Worm (Caenorhabditis elegans) whole organism, early embryonic: Measurements from ENCODE around the gene Y56A3A.7.

Experiments
- B0310.2 ChIP-seq: sonication (generic microtip); optimal IDR thresholded peaks from 2 replicates; lab custom pipeline; 2016; ENCODE audit warnings: mild to moderate bottlenecking, missing genetic modification characterization, missing compliant biosample characterization
- F13C5.2 ChIP-seq: sonication (generic microtip); optimal IDR thresholded peaks from 2 replicates; lab custom pipeline; 2017; ENCODE audit warnings: mild to moderate bottlenecking, missing genetic modification characterization, inconsistent platforms, missing compliant biosample characterization
- aly-1 ChIP-seq: sonication (generic microtip); optimal IDR thresholded peaks from 2 replicates; lab custom pipeline; 2016; ENCODE audit warnings: missing genetic modification characterization, missing compliant biosample characterization
- ama-1 ChIP-seq: fragments of 150-350 bp; optimal IDR thresholded peaks from 2 replicates; lab custom pipeline; 2014
- ceh-13 ChIP-seq: fragments of 200-800 bp; sonication (Bioruptor generic); optimal IDR thresholded peaks from 2 replicates; lab custom pipeline; 2018; ENCODE audit warnings: mild to moderate bottlenecking, missing genetic modification characterization, missing compliant biosample characterization
- ceh-36 ChIP-seq: sonication (generic microtip); optimal IDR thresholded peaks from 2 replicates; lab custom pipeline; 2016; ENCODE audit warnings: missing genetic modification characterization, inconsistent platforms, missing compliant biosample characterization
- ets-7 ChIP-seq: sonication (generic microtip); optimal IDR thresholded peaks from 2 replicates; lab custom pipeline; 2016; ENCODE audit warnings: missing genotype, missing genetic modification characterization, missing compliant biosample characterization
- flt-1 ChIP-seq: fragments of 200-800 bp; sonication (Bioruptor generic); IDR thresholded peaks from 2 replicates; pipeline ENCODE4 v1.3.6; 2022; ENCODE audit warnings: missing genetic modification characterization, missing compliant biosample characterization
- hmbx-1 ChIP-seq: sonication (generic microtip); optimal IDR thresholded peaks from 2 replicates; lab custom pipeline; 2016; ENCODE audit warnings: mild to moderate bottlenecking, missing genetic modification characterization, missing compliant biosample characterization
- hmg-4 ChIP-seq: fragments of 200-800 bp; sonication (Bioruptor generic); optimal IDR thresholded peaks from 2 replicates; lab custom pipeline; 2018; ENCODE audit warnings: mild to moderate bottlenecking, missing genetic modification characterization, missing compliant biosample characterization
- hnd-1 ChIP-seq: sonication (generic microtip); optimal IDR thresholded peaks from 2 replicates; lab custom pipeline; 2016; ENCODE audit warnings: missing genetic modification characterization, missing compliant biosample characterization
- pes-1 ChIP-seq: fragments of 200-800 bp; sonication (Bioruptor generic); IDR thresholded peaks from 2 replicates; pipeline ENCODE4 v1.3.6; 2022; ENCODE audit warnings: missing genetic modification reagents, missing genetic modification characterization, missing compliant biosample characterization
- scrt-1 ChIP-seq: fragments of 200-800 bp; sonication (Bioruptor generic); IDR thresholded peaks from 2 replicates; pipeline ENCODE4 v1.3.6; 2022; ENCODE audit warnings: missing genetic modification characterization, missing compliant biosample characterization
- sea-1 ChIP-seq: fragments of 200-800 bp; sonication (Bioruptor generic); conservative IDR thresholded peaks from 2 replicates; pipeline ENCODE4 v1.3.6; 2022; ENCODE audit warnings: missing genetic modification characterization, missing compliant biosample characterization
- tbx-11 ChIP-seq: fragments of 200-800 bp; sonication (Bioruptor generic); IDR thresholded peaks from 2 replicates; pipeline ENCODE4 v1.3.6; 2022; ENCODE audit warnings: missing genetic modification characterization, missing compliant biosample characterization
- tbx-37 ChIP-seq: fragments of 200-800 bp; sonication (Bioruptor generic); conservative IDR thresholded peaks from 2 replicates; pipeline ENCODE4 v1.3.6; 2022; ENCODE audit warnings: missing genetic modification reagents, missing genetic modification characterization, missing compliant biosample characterization
- tra-4 ChIP-seq: sonication (generic microtip); optimal IDR thresholded peaks from 2 replicates; lab custom pipeline; 2017; ENCODE audit warnings: missing genetic modification characterization, missing compliant biosample characterization

Y56A3A.7 gene

ce11 chrIII:11936668-11937276 lies 10.0 kb downstream of the Y56A3A.7 start:
- TF ChIP-seq hmg-4 (GFP tag; lab: Kevin White, UChicago) (peak; percentile 8), F13C5.2 (tag; lab: Kevin White, UChicago) (no peak)

DNA sequence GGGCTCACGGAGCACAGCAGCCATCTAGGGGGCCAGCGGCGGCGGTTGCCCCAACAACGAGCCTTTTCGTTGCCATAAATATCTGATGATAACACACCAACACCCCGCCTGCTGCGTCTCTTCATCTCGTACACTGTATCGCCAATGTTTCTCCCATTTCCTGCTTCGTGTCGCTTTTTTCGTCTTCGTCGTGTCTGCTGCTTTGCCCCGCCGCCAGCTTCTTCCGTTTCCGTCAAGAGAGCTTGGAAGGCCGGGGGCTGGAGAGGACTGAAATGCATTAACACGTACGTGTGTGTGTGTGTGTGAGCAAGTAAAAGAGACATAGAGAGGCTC lies 10.9 kb downstream of the Y56A3A.7 start:
- TF ChIP-seq tbx-11 (GFP tag; lab: Robert Waterston, UW) (no peak), hmg-4 (GFP tag; lab: Kevin White, UChicago) (peak; percentile 27), scrt-1 (GFP tag; lab: Robert Waterston, UW) (peak; percentile 43; the same call in 1 of the 2 replicates)

- TF ChIP-seq pes-1 (GFP tag; lab: Robert Waterston, UW) (no peak), aly-1 (tag; lab: Kevin White, UChicago) (peak; percentile 12), B0310.2 (tag; lab: Kevin White, UChicago) (no peak), F13C5.2 (tag; lab: Kevin White, UChicago) (no peak)
These were observed 11.5 kb downstream of the Y56A3A.7 start for ce11 chrIII:11935032-11935947.

DNA sequence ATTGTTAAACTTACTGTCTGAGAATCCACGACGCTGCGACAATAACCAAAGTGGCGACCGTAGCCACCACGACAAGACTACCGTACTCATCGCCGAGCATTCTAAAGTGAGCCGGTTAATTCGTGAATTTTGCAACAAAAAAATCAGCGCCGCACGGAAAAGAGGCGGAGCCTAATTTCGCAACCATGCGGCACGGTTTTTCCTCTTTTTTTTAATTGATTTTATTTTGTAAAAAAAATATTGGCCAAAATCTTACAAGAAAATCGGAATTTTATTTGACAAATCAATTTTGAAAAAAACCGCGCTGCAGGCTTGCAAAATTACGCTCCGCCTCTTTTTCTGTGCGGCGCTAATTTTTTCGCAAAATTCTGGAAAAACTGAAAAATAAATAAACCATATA lies 13.3 kb downstream of the Y56A3A.7 start, which contains the start of gene dolk-1:
dolk-1 (minus strand) TSS at position 101 of the 400 bp plus-strand sequence.
- TF ChIP-seq B0310.2 (tag; lab: Kevin White, UChicago): no peak
- TF ChIP-seq hmg-4 (GFP tag; lab: Kevin White, UChicago): no peak

ce11 chrIII:11931960-11932359 lies 14.9 kb downstream of the Y56A3A.7 start:
- TF ChIP-seq pes-1 (GFP tag; lab: Robert Waterston, UW) (no peak), tra-4 (no peak), flt-1 (GFP tag; lab: Robert Waterston, UW) (no peak), sea-1 (GFP tag; lab: Robert Waterston, UW) (peak; percentile 48; the same call in 1 of the 2 replicates), tbx-37 (GFP tag; lab: Robert Waterston, UW) (peak; percentile 18; the same call in 1 of the 2 replicates)

- TF ChIP-seq tbx-37 (GFP tag; lab: Robert Waterston, UW) (no peak), ets-7 (tag; lab: Kevin White, UChicago) (no peak), hnd-1 (tag; lab: Kevin White, UChicago) (no peak), F13C5.2 (tag; lab: Kevin White, UChicago) (no peak), scrt-1 (GFP tag; lab: Robert Waterston, UW) (no peak), tbx-11 (GFP tag; lab: Robert Waterston, UW) (no peak), ceh-36 (tag; lab: Kevin White, UChicago) (no peak), pes-1 (GFP tag; lab: Robert Waterston, UW) (no peak), ceh-13 (GFP tag; lab: Kevin White, UChicago) (no peak), flt-1 (GFP tag; lab: Robert Waterston, UW) (no peak), sea-1 (GFP tag; lab: Robert Waterston, UW) (no peak), hmg-4 (GFP tag; lab: Kevin White, UChicago) (no peak), ama-1 (lab: Kevin White, UChicago) (no peak), hmbx-1 (tag; lab: Kevin White, UChicago) (no peak), tra-4 (no peak), aly-1 (tag; lab: Kevin White, UChicago) (no peak), B0310.2 (tag; lab: Kevin White, UChicago) (no peak)
These were observed 15.9 kb downstream of the Y56A3A.7 start for ce11 chrIII:11930899-11931298.

ce11 chrIII:11923586-11923985 lies 23.2 kb downstream of the Y56A3A.7 start, which contains the start of gene nft-1:
Gene nft-1 (plus strand): TSS chrIII:11923886.
- TF ChIP-seq pes-1 (GFP tag; lab: Robert Waterston, UW): no peak
- no peak for TF ChIP-seq flt-1 (GFP tag; lab: Robert Waterston, UW)
- TF ChIP-seq aly-1 (tag; lab: Kevin White, UChicago): no peak
- TF ChIP-seq scrt-1 (GFP tag; lab: Robert Waterston, UW): no peak
- TF ChIP-seq F13C5.2 (tag; lab: Kevin White, UChicago): no peak
- no peak for TF ChIP-seq ama-1 (lab: Kevin White, UChicago)
- no peak for TF ChIP-seq B0310.2 (tag; lab: Kevin White, UChicago)
- no peak for TF ChIP-seq ceh-36 (tag; lab: Kevin White, UChicago)

ce11 chrIII:11921658-11922098 lies 25.1 kb downstream of the Y56A3A.7 start, which contains the start of gene Y56A3A.22:
Gene Y56A3A.22 (plus strand): TSS chrIII:11921692.
- TF ChIP-seq scrt-1 (GFP tag; lab: Robert Waterston, UW) (no peak), hmbx-1 (tag; lab: Kevin White, UChicago) (no peak), pes-1 (GFP tag; lab: Robert Waterston, UW) (no peak), tbx-11 (GFP tag; lab: Robert Waterston, UW) (no peak), B0310.2 (tag; lab: Kevin White, UChicago) (peak; percentile 33), sea-1 (GFP tag; lab: Robert Waterston, UW) (no peak), ama-1 (lab: Kevin White, UChicago) (peak; percentile 85), ets-7 (tag; lab: Kevin White, UChicago) (no peak), tra-4 (no peak), ceh-13 (GFP tag; lab: Kevin White, UChicago) (no peak), flt-1 (GFP tag; lab: Robert Waterston, UW) (no peak), hnd-1 (tag; lab: Kevin White, UChicago) (no peak), ceh-36 (tag; lab: Kevin White, UChicago) (no peak), hmg-4 (GFP tag; lab: Kevin White, UChicago) (peak; percentile 15), tbx-37 (GFP tag; lab: Robert Waterston, UW) (no peak), F13C5.2 (tag; lab: Kevin White, UChicago) (no peak), aly-1 (tag; lab: Kevin White, UChicago) (no peak)
